Worm (Caenorhabditis elegans) whole organism, L1 larva: ENCODE measurements around the gene marc-1.

Experiments used
- C34B4.2 ChIP-seq: sonication (generic microtip); optimal IDR thresholded peaks from 2 replicates; lab custom pipeline; 2017; ENCODE audit warnings: mild to moderate bottlenecking, missing genetic modification characterization, missing compliant biosample characterization
- aha-1 ChIP-seq: fragments of 150-350 bp; optimal IDR thresholded peaks from 2 replicates; lab custom pipeline; 2014; ENCODE audit warnings: missing biosample characterization, missing genetic modification characterization
- alr-1 ChIP-seq: fragments of 200-800 bp; sonication (Bioruptor generic); optimal IDR thresholded peaks from 2 replicates; lab custom pipeline; 2018; ENCODE audit warnings: borderline replicate concordance, mild to moderate bottlenecking, missing genetic modification characterization, missing compliant biosample characterization
- ama-1 ChIP-seq: fragments of 150-350 bp; optimal IDR thresholded peaks from 2 replicates; lab custom pipeline; 2014
- ceh-8 ChIP-seq: fragments of 200-800 bp; sonication (Bioruptor generic); optimal IDR thresholded peaks from 2 replicates; lab custom pipeline; 2018; ENCODE audit warnings: mild to moderate bottlenecking, missing genetic modification characterization, moderate library complexity, missing compliant biosample characterization
- ceh-82 ChIP-seq, 3 experiments: fragments of 150-350 bp in 1 of 3; sonication (generic microtip) in 2 of 3; optimal IDR thresholded peaks; 2 replicates each; lab custom pipeline; 2014 to 2017; ENCODE audit warnings: missing biosample characterization in 3 of 3, missing genetic modification characterization in 3 of 3
- ceh-88 ChIP-seq: fragments of 200-800 bp; sonication (Bioruptor generic); IDR thresholded peaks from 2 replicates; pipeline ENCODE4 v1.3.6; 2022; ENCODE audit warnings: missing genetic modification characterization, missing compliant biosample characterization
- ceh-90 ChIP-seq: sonication (generic microtip); optimal IDR thresholded peaks from 2 replicates; lab custom pipeline; 2016; ENCODE audit warnings: missing genetic modification characterization, missing compliant biosample characterization
- dpl-1 ChIP-seq, 3 experiments: fragments of 150-350 bp in 2 of 3; sonication (generic microtip) in 1 of 3; optimal IDR thresholded peaks; 2 replicates each; lab custom pipeline; 2014 to 2017; ENCODE audit warnings: missing biosample characterization in 3 of 3, missing genetic modification characterization in 3 of 3, missing genetic modification reagents in 3 of 3
- efl-1 ChIP-seq, 4 experiments: fragments of 150-350 bp; optimal IDR thresholded peaks in 3 of 4; peaks in 1 of 4; 1 replicate in 1 of 4; 2 replicates in 3 of 4; lab custom pipeline; 2014; ENCODE audit warnings: missing biosample characterization in 2 of 4, missing genetic modification characterization in 2 of 4, missing genetic modification reagents in 2 of 4
- egl-27 ChIP-seq, 2 experiments: fragments of 150-350 bp in 1 of 2; sonication (generic microtip); optimal IDR thresholded peaks; 3 replicates each; lab custom pipeline; 2017 to 2018; ENCODE audit warnings: missing biosample characterization in 2 of 2, missing genetic modification characterization in 2 of 2, missing genetic modification reagents in 2 of 2
- elt-2 ChIP-seq: sonication (generic microtip); optimal IDR thresholded peaks from 2 replicates; lab custom pipeline; 2016; ENCODE audit warnings: missing genetic modification characterization, mild to moderate bottlenecking, inconsistent platforms, missing compliant biosample characterization, missing genetic modification reagents
- elt-3 ChIP-seq, 6 experiments: fragments of 150-350 bp in 1 of 6; sonication (generic microtip); optimal IDR thresholded peaks; 2 replicates each; lab custom pipeline; 2017 to 2018; ENCODE audit warnings: missing biosample characterization in 6 of 6, missing genetic modification characterization in 6 of 6, inconsistent platforms in 1 of 6
- ets-5 ChIP-seq: fragments of 200-800 bp; sonication (Bioruptor generic); IDR thresholded peaks from 2 replicates; pipeline ENCODE4 v1.3.6; 2022; ENCODE audit warnings: missing genetic modification characterization, missing compliant biosample characterization
- fkh-4 ChIP-seq: sonication (generic microtip); optimal IDR thresholded peaks from 2 replicates; lab custom pipeline; 2016; ENCODE audit warnings: missing compliant biosample characterization, missing genetic modification characterization, borderline replicate concordance
- fos-1 ChIP-seq: fragments of 150-350 bp; optimal IDR thresholded peaks from 2 replicates; lab custom pipeline; 2014; ENCODE audit warnings: missing biosample characterization, missing genetic modification characterization
- hlh-4 ChIP-seq: sonication (generic microtip); optimal IDR thresholded peaks from 2 replicates; lab custom pipeline; 2016; ENCODE audit warnings: mild to moderate bottlenecking, missing genetic modification characterization, missing compliant biosample characterization
- hpl-2 ChIP-seq: fragments of 150-350 bp; optimal IDR thresholded peaks from 2 replicates; lab custom pipeline; 2014; ENCODE audit warnings: missing biosample characterization, missing genetic modification reagents, missing genetic modification characterization
- irx-1 ChIP-seq: sonication (generic microtip); optimal IDR thresholded peaks from 2 replicates; lab custom pipeline; 2016; ENCODE audit warnings: missing genetic modification characterization, missing compliant biosample characterization
- isw-1 ChIP-seq: fragments of 200-800 bp; sonication (Bioruptor generic); IDR thresholded peaks from 2 replicates; pipeline ENCODE4 v1.3.6; 2022; ENCODE audit warnings: missing genetic modification characterization, missing compliant biosample characterization
- lin-13 ChIP-seq: fragments of 150-350 bp; optimal IDR thresholded peaks from 2 replicates; lab custom pipeline; 2014; ENCODE audit warnings: missing biosample characterization, missing genetic modification reagents, missing genetic modification characterization
- lin-15B ChIP-seq: fragments of 150-350 bp; sonication (generic microtip); optimal IDR thresholded peaks from 3 replicates; lab custom pipeline; 2014; ENCODE audit warnings: missing biosample characterization, missing genetic modification characterization
- lin-35 ChIP-seq, 2 experiments: fragments of 150-350 bp; optimal IDR thresholded peaks; 2 replicates each; lab custom pipeline; 2014; ENCODE audit warnings: missing biosample characterization in 2 of 2, missing genetic modification characterization in 2 of 2, missing genetic modification reagents in 2 of 2
- mep-1 ChIP-seq: fragments of 150-350 bp; optimal IDR thresholded peaks from 2 replicates; lab custom pipeline; 2014; ENCODE audit warnings: missing biosample characterization, missing genetic modification characterization
- nhr-11 ChIP-seq: fragments of 150-350 bp; optimal IDR thresholded peaks from 2 replicates; lab custom pipeline; 2014; ENCODE audit warnings: missing biosample characterization, missing genetic modification characterization
- nhr-28 ChIP-seq: fragments of 150-350 bp; optimal IDR thresholded peaks from 2 replicates; lab custom pipeline; 2014; ENCODE audit warnings: missing biosample characterization, missing genetic modification characterization
- nhr-47 ChIP-seq: sonication (generic microtip); optimal IDR thresholded peaks from 2 replicates; lab custom pipeline; 2016; ENCODE audit warnings: mild to moderate bottlenecking, missing genetic modification characterization, moderate library complexity, missing compliant biosample characterization
- nhr-71 ChIP-seq: sonication (generic microtip); optimal IDR thresholded peaks from 2 replicates; lab custom pipeline; 2016; ENCODE audit warnings: mild to moderate bottlenecking, missing genetic modification characterization, moderate library complexity, missing compliant biosample characterization
- nhr-84 ChIP-seq: sonication (generic microtip); optimal IDR thresholded peaks from 2 replicates; lab custom pipeline; 2017; ENCODE audit warnings: missing biosample characterization, missing genetic modification characterization
- nhr-85 ChIP-seq: sonication (generic microtip); peaks from one replicate; lab custom pipeline; 2016; ENCODE audit warnings: missing genetic modification characterization, inconsistent platforms, missing compliant biosample characterization
- nhr-90 ChIP-seq: sonication (generic microtip); optimal IDR thresholded peaks from 2 replicates; lab custom pipeline; 2016; ENCODE audit warnings: mild to moderate bottlenecking, missing genetic modification characterization, missing compliant biosample characterization; ENCODE audit not compliant: poor library complexity
- pag-3 ChIP-seq: sonication (generic microtip); optimal IDR thresholded peaks from 2 replicates; lab custom pipeline; 2017; ENCODE audit warnings: missing genetic modification characterization, mild to moderate bottlenecking, missing compliant biosample characterization, antibody characterized with exemption, borderline replicate concordance; ENCODE audit not compliant: insufficient read depth
- skn-1 ChIP-seq: fragments of 150-350 bp; optimal IDR thresholded peaks from 2 replicates; lab custom pipeline; 2014; ENCODE audit warnings: missing biosample characterization, missing genetic modification characterization
- snpc-4 ChIP-seq: fragments of 150-350 bp; optimal IDR thresholded peaks from 2 replicates; lab custom pipeline; 2014; ENCODE audit warnings: missing biosample characterization, missing genetic modification characterization
- sptf-1 ChIP-seq: fragments of 150-350 bp; optimal IDR thresholded peaks from 2 replicates; lab custom pipeline; 2014; ENCODE audit warnings: missing biosample characterization, missing genetic modification characterization
- sup-37 ChIP-seq: fragments of 200-800 bp; sonication (Bioruptor generic); optimal IDR thresholded peaks from 2 replicates; lab custom pipeline; 2018; ENCODE audit warnings: mild to moderate bottlenecking, missing genetic modification characterization, missing compliant biosample characterization
- swsn-7 ChIP-seq: sonication (generic microtip); optimal IDR thresholded peaks from 2 replicates; lab custom pipeline; 2016; ENCODE audit warnings: missing genetic modification characterization, missing compliant biosample characterization
- tbx-2 ChIP-seq: sonication (generic microtip); optimal IDR thresholded peaks from 2 replicates; lab custom pipeline; 2016; ENCODE audit warnings: missing genetic modification characterization, missing compliant biosample characterization
- tlp-1 ChIP-seq: fragments of 150-350 bp; optimal IDR thresholded peaks from 2 replicates; lab custom pipeline; 2014; ENCODE audit warnings: missing biosample characterization, missing genetic modification characterization
- unc-130 ChIP-seq: fragments of 150-350 bp; optimal IDR thresholded peaks from 2 replicates; lab custom pipeline; 2017; ENCODE audit warnings: missing biosample characterization, missing genetic modification characterization, inconsistent platforms
- unc-30 ChIP-seq: sonication (generic microtip); optimal IDR thresholded peaks from 2 replicates; lab custom pipeline; 2017; ENCODE audit warnings: missing biosample characterization, missing genetic modification characterization
- unc-62 ChIP-seq: fragments of 150-350 bp; optimal IDR thresholded peaks from 2 replicates; lab custom pipeline; 2014; ENCODE audit warnings: missing biosample characterization, missing genetic modification reagents, missing genetic modification characterization
- unc-86 ChIP-seq: sonication (generic microtip); optimal IDR thresholded peaks from 2 replicates; lab custom pipeline; 2016; ENCODE audit warnings: missing genetic modification characterization, missing compliant biosample characterization
- unc-98 ChIP-seq: fragments of 200-800 bp; sonication (Bioruptor generic); IDR thresholded peaks from 2 replicates; pipeline ENCODE4 v1.3.6; 2022; ENCODE audit warnings: missing genetic modification characterization, missing compliant biosample characterization
- zag-1 ChIP-seq: fragments of 150-350 bp; optimal IDR thresholded peaks from 2 replicates; lab custom pipeline; 2014; ENCODE audit warnings: missing biosample characterization, missing genetic modification characterization

The marc-1 gene

ce11 chrV:9782045-9782444, 42.5 kb downstream of the marc-1 start:
- no peak for TF ChIP-seq lin-13
- TF ChIP-seq nhr-47: no peak
- no peak for TF ChIP-seq fkh-4 (tag; lab: Kevin White, UChicago)
- TF ChIP-seq hlh-4 (tag; lab: Kevin White, UChicago): no peak
- no peak for TF ChIP-seq sup-37
- no peak for TF ChIP-seq unc-98 (GFP tag; lab: Robert Waterston, UW)
- TF ChIP-seq mep-1 (tag; lab: Kevin White, UChicago): no peak
- no peak for TF ChIP-seq fos-1 (tag; lab: Kevin White, UChicago)
- no peak for TF ChIP-seq isw-1 (GFP tag; lab: Robert Waterston, UW)
- no peak for TF ChIP-seq elt-3 (tag; optimal IDR thresholded peaks at IDR 0.05; lab: Kevin White, UChicago)
- no peak for TF ChIP-seq unc-62 (GFP tag; lab: Kevin White, UChicago)
- TF ChIP-seq ceh-90: no peak
- TF ChIP-seq lin-15B (tag; lab: Kevin White, UChicago): no peak
- TF ChIP-seq nhr-11 (tag; lab: Kevin White, UChicago): no peak
- TF ChIP-seq zag-1 (tag; lab: Kevin White, UChicago): no peak
- TF ChIP-seq irx-1: no peak
- TF ChIP-seq ceh-82 (tag; optimal IDR thresholded peaks at IDR 0.05; lab: Kevin White, UChicago): no peak
- TF ChIP-seq nhr-84 (tag; lab: Kevin White, UChicago): no peak

- TF ChIP-seq unc-30: no peak
- TF ChIP-seq ceh-88 (GFP tag; lab: Robert Waterston, UW): no peak
- TF ChIP-seq snpc-4 (tag; lab: Kevin White, UChicago): no peak
- TF ChIP-seq ets-5: no peak
- TF ChIP-seq sup-37: no peak
- no peak for TF ChIP-seq C34B4.2
- no peak for TF ChIP-seq unc-130 (tag; lab: Kevin White, UChicago)
- TF ChIP-seq hpl-2 (GFP tag; lab: Kevin White, UChicago): no peak
- TF ChIP-seq swsn-7 (tag; lab: Kevin White, UChicago): no peak
- TF ChIP-seq alr-1 (tag; lab: Kevin White, UChicago): no peak
- TF ChIP-seq, all 84 proteins: peak for 0
Observed at ce11 chrV:9782969-9783368, 43.5 kb downstream of the marc-1 start, which contains the start of gene F46B6.5. Gene F46B6.5, minus strand, starts transcription at chrV:9783069.

- TF ChIP-seq efl-1 (optimal IDR thresholded peaks at IDR 0.05; lab: Kevin White, UChicago) (no peak), efl-1 (GFP tag; optimal IDR thresholded peaks at IDR 0.05 in 1 of 2; lab: Kevin White, UChicago) (no peak), nhr-47 (no peak), nhr-28 (tag; lab: Kevin White, UChicago) (no peak), tbx-2 (tag; lab: Kevin White, UChicago) (no peak), zag-1 (tag; lab: Kevin White, UChicago) (no peak), unc-98 (GFP tag; lab: Robert Waterston, UW) (no peak), fkh-4 (tag; lab: Kevin White, UChicago) (no peak), dpl-1 (GFP tag; optimal IDR thresholded peaks at IDR 0.05; lab: Kevin White, UChicago) (no peak), irx-1 (no peak)
Observed at ce11 chrV:9784215-9784614, 44.7 kb downstream of the marc-1 start.

ce11 chrV:9786721-9787131, 47.2 kb downstream of the marc-1 start, which contains the start of gene F46B6.6:
Gene F46B6.6, minus strand, starts transcription at chrV:9786868.
- TF ChIP-seq unc-98 (GFP tag; lab: Robert Waterston, UW): no peak
- TF ChIP-seq lin-35 (GFP tag; optimal IDR thresholded peaks at IDR 0.05; lab: Kevin White, UChicago): no peak
- TF ChIP-seq unc-86 (tag; lab: Kevin White, UChicago): no peak
- TF ChIP-seq nhr-47: peak; percentile 15
- TF ChIP-seq aha-1 (tag; lab: Kevin White, UChicago): no peak
- TF ChIP-seq elt-3 (tag; optimal IDR thresholded peaks at IDR 0.05; lab: Kevin White, UChicago): no peak
- no peak for TF ChIP-seq sptf-1 (tag; lab: Kevin White, UChicago)
- TF ChIP-seq ceh-82 (tag; optimal IDR thresholded peaks at IDR 0.05; lab: Kevin White, UChicago): no peak
- no peak for TF ChIP-seq nhr-71
- no peak for TF ChIP-seq pag-3
- no peak for TF ChIP-seq mep-1 (tag; lab: Kevin White, UChicago)
- TF ChIP-seq nhr-84 (tag; lab: Kevin White, UChicago): no peak
- no peak for TF ChIP-seq sup-37
- no peak for TF ChIP-seq egl-27 (tag; optimal IDR thresholded peaks at IDR 0.05; lab: Kevin White, UChicago)
- TF ChIP-seq fos-1 (tag; lab: Kevin White, UChicago): no peak
- TF ChIP-seq efl-1 (optimal IDR thresholded peaks at IDR 0.05; lab: Kevin White, UChicago): peak in 1 of 2 experiments; percentile 1
- peak in 1 of 2 experiments; percentile 88 for TF ChIP-seq efl-1 (GFP tag; optimal IDR thresholded peaks at IDR 0.05 in 1 of 2; lab: Kevin White, UChicago)
- TF ChIP-seq zag-1 (tag; lab: Kevin White, UChicago): no peak
- no peak for TF ChIP-seq skn-1 (tag; lab: Kevin White, UChicago)
- TF ChIP-seq hlh-4 (tag; lab: Kevin White, UChicago): no peak
- TF ChIP-seq nhr-85 (tag; lab: Kevin White, UChicago): peak; percentile 39
- peak; percentile 7 for TF ChIP-seq nhr-90 (tag; lab: Kevin White, UChicago)
- no peak for TF ChIP-seq tlp-1 (tag; lab: Kevin White, UChicago)
- no peak for TF ChIP-seq lin-13
- no peak for TF ChIP-seq nhr-28 (tag; lab: Kevin White, UChicago)
- TF ChIP-seq ceh-8: no peak
- peak; percentile 70 for TF ChIP-seq ama-1 (lab: Kevin White, UChicago)
- peak; percentile 1 for TF ChIP-seq elt-2 (tag; lab: Kevin White, UChicago)
